Fruit fly (Drosophila melanogaster) whole organism, wandering third instar larva: ENCODE data around the gene CG9121.

ENCODE experiments used
- Abd-B ChIP-seq: fragments of >200 bp; optimal IDR thresholded peaks from 2 replicates; lab custom pipeline; 2017; ENCODE audit warnings: missing biosample characterization, missing genetic modification characterization
- CG32264 ChIP-seq: fragments of 200-800 bp; sonication (Bioruptor generic); optimal IDR thresholded peaks from 2 replicates; lab custom pipeline; 2016; ENCODE audit warnings: missing biosample characterization, missing genetic modification characterization
- CrebA ChIP-seq: fragments of 200-800 bp; sonication (Bioruptor generic); optimal IDR thresholded peaks from 2 replicates; lab custom pipeline; 2016; ENCODE audit warnings: missing biosample characterization, mild to moderate bottlenecking, missing genetic modification characterization, borderline replicate concordance
- Dif ChIP-seq: fragments of 200-275, 200-300 bp; sonication (Bioruptor generic); optimal IDR thresholded peaks from 2 replicates; lab custom pipeline; 2018; ENCODE audit warnings: missing biosample characterization, missing genetic modification characterization; ENCODE audit not compliant: partially characterized antibody
- GATAd ChIP-seq: sonication (Bioruptor generic); optimal IDR thresholded peaks from 2 replicates; lab custom pipeline; 2016; ENCODE audit warnings: missing biosample characterization, missing genetic modification characterization
- HLH106 ChIP-seq: fragments of 200-800 bp; optimal IDR thresholded peaks from 3 replicates; lab custom pipeline; 2019; ENCODE audit warnings: missing biosample characterization, mild to moderate bottlenecking, missing genetic modification characterization, moderate library complexity
- Hr78 ChIP-seq: fragments of >200 bp; optimal IDR thresholded peaks from 2 replicates; lab custom pipeline; 2017; ENCODE audit warnings: missing biosample characterization, missing genetic modification characterization
- Hr83 ChIP-seq: fragments of 200-300 bp; sonication (Bioruptor generic); optimal IDR thresholded peaks from 2 replicates; lab custom pipeline; 2016; ENCODE audit warnings: missing biosample characterization, mild to moderate bottlenecking, missing genetic modification characterization, moderate library complexity; ENCODE audit not compliant: poor library complexity, severe bottlenecking
- Rel ChIP-seq, 2 experiments: fragments of 200-800 bp; sonication (Bioruptor generic) in 1 of 2; optimal IDR thresholded peaks; 2 replicates in 1 of 2; 3 replicates in 1 of 2; lab custom pipeline; 2016 to 2019; ENCODE audit warnings: mild to moderate bottlenecking in 2 of 2, missing biosample characterization in 2 of 2, missing genetic modification characterization in 2 of 2, moderate library complexity in 1 of 2
- dsf ChIP-seq: sonication (Bioruptor generic); optimal IDR thresholded peaks from 2 replicates; lab custom pipeline; 2016; ENCODE audit warnings: missing biosample characterization, missing genetic modification characterization, borderline replicate concordance
- h ChIP-seq: fragments of 200-800 bp; sonication (Bioruptor generic); optimal IDR thresholded peaks from 3 replicates; lab custom pipeline; 2016; ENCODE audit warnings: missing biosample characterization, mild to moderate bottlenecking, missing genetic modification characterization
- pan ChIP-seq: fragments of >200 bp; optimal IDR thresholded peaks from 2 replicates; lab custom pipeline; 2017
- psq ChIP-seq: fragments of 200-800 bp; sonication (Bioruptor generic); optimal IDR thresholded peaks from 3 replicates; lab custom pipeline; 2017; ENCODE audit warnings: missing biosample characterization, mild to moderate bottlenecking, missing genetic modification characterization, moderate library complexity
- usp ChIP-seq: fragments of >200 bp; optimal IDR thresholded peaks from 2 replicates; lab custom pipeline; 2017; ENCODE audit warnings: missing biosample characterization, missing genetic modification characterization

DNA sequence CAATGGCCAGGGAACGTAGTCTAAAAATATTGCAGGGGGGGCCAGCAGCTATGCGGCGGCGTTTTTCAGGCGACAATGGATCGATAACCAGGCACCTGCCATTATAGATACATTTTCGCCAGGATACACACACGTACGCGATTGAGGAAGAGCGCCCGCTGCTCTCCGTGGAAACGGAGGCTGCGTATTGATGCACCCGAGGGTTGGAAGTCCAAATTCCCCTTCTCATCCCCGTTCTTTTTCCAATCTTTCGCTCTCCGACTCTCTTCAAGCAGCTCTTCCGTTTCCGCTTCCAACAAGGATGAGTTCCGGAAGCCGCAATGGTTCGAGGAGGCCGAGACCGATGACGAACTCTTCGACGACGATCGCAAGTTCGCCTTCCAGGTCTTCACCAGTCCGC, 45.9 kb upstream of the CG9121 start:
- TF ChIP-seq h (GFP tag; lab: Kevin White, UChicago) (no peak), Abd-B (GFP tag; lab: Kevin White, UChicago) (no peak), psq (GFP tag; lab: Kevin White, UChicago) (no peak), Rel (GFP tag; optimal IDR thresholded peaks at IDR 0.05; lab: Kevin White, UChicago) (no peak), Rel (tag; optimal IDR thresholded peaks at IDR 0.05; lab: Kevin White, UChicago) (no peak), HLH106 (tag; lab: Kevin White, UChicago) (no peak), dsf (GFP tag; lab: Kevin White, UChicago) (no peak), CG32264 (GFP tag; lab: Kevin White, UChicago) (no peak), Hr83 (GFP tag; lab: Kevin White, UChicago) (no peak), usp (GFP tag; lab: Kevin White, UChicago) (no peak), Dif (GFP tag; lab: Kevin White, UChicago) (no peak), CrebA (GFP tag; lab: Kevin White, UChicago) (no peak), Hr78 (no peak), GATAd (GFP tag; lab: Kevin White, UChicago) (no peak), pan (lab: Kevin White, UChicago) (no peak)
